Worm (Caenorhabditis elegans): ENCODE data around the gene qua-1.

ce11 chrII:8246476-8246875 is 47.9 kb downstream of the qua-1 start, which contains the start of gene F35C11.3:
- no peak for TF ChIP-seq ceh-36 (tag; optimal IDR thresholded peaks at IDR 0.05)
- no peak for TF ChIP-seq ama-1 (optimal IDR thresholded peaks at IDR 0.05)
- no peak for TF ChIP-seq tbx-37 (GFP tag; conservative IDR thresholded peaks at IDR 0.05)
- no peak for TF ChIP-seq flt-1 (GFP tag; IDR thresholded peaks at IDR 0.05)
- no peak for TF ChIP-seq ceh-13 (GFP tag; optimal IDR thresholded peaks at IDR 0.05)
- TF ChIP-seq scrt-1 (GFP tag; IDR thresholded peaks at IDR 0.05) = no peak
- no peak for TF ChIP-seq tbx-11 (GFP tag; IDR thresholded peaks at IDR 0.05)
- no peak for TF ChIP-seq hnd-1 (tag; optimal IDR thresholded peaks at IDR 0.05)
- no peak for TF ChIP-seq hmbx-1 (tag; optimal IDR thresholded peaks at IDR 0.05)
- no peak for TF ChIP-seq B0310.2 (tag; optimal IDR thresholded peaks at IDR 0.05)
- TF ChIP-seq F13C5.2 (tag; optimal IDR thresholded peaks at IDR 0.05) = no peak
